Fruit fly (Drosophila melanogaster) whole organism, embryonic: ENCODE results near the gene CG33287.

Experiments used
- Spps ChIP-seq: fragments of 200-800 bp; sonication (Bioruptor generic); optimal IDR thresholded peaks from 2 replicates; lab custom pipeline; 2018; ENCODE audit warnings: missing biosample characterization, mild to moderate bottlenecking, missing genetic modification characterization
- Sry-δ ChIP-seq: fragments of 200-800 bp; sonication (Bioruptor generic); optimal IDR thresholded peaks from 2 replicates; lab custom pipeline; 2016; ENCODE audit warnings: missing biosample characterization, missing genetic modification characterization

DNA sequence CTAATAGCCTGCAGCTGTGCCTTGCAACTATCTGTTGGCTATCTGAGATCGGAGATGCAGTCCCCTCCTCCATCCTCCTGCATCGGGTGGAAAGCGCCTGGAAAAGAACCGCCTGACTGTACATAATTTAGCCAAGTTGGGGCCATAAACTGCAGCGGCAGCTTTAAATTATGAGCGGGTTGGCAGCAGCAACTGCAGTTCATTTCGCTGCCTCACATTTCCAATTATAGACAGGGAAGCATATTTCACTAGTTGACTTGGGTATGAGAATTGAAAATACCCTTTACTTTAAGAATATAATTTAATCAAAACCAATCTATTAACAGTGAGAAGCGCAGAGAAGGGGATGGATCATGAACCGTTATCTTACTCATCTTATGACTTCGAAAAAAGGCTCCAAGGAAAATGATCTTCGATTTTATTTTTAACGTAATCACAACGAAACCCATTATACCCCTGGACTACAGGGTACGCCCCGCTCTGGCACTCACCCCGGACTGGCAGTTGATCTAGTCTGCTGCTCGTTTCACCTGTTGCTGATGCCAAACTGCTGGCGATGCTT lies 47.4 kb downstream of the CG33287 start:
- TF ChIP-seq Sry-δ (no peak), Spps (tag; lab: Kevin White, UChicago) (no peak)
